Fruit fly (Drosophila melanogaster) whole organism, prepupa: ENCODE measurements around the gene Csl4.

Experiments used
- CG7368 ChIP-seq: fragments of 200-800 bp; sonication (Bioruptor generic); optimal IDR thresholded peaks from 3 replicates; lab custom pipeline; 2016; ENCODE audit warnings: missing biosample characterization, missing genetic modification characterization
- Lpt ChIP-seq: fragments of 200-800 bp; sonication (Bioruptor generic); optimal IDR thresholded peaks from 3 replicates; lab custom pipeline; 2016; ENCODE audit warnings: missing biosample characterization, missing genetic modification characterization
- Sox102F ChIP-seq: fragments of 200-800 bp; sonication (Bioruptor generic); optimal IDR thresholded peaks from 2 replicates; lab custom pipeline; 2016; ENCODE audit warnings: missing biosample characterization, mild to moderate bottlenecking, missing genetic modification characterization

dm6 chr2L:11106562-11106962, 16.8 kb downstream of the Csl4 start, which contains the start of gene Reps:
- TF ChIP-seq CG7368 (GFP tag; lab: Kevin White, UChicago) (peak; percentile 95), Lpt (GFP tag; lab: Kevin White, UChicago) (peak; percentile 97), Sox102F (GFP tag; lab: Kevin White, UChicago) (peak; percentile 96)
